Fruit fly (Drosophila melanogaster) whole organism, embryonic: ENCODE measurements around the gene chif.

ENCODE experiments used
- Abd-B ChIP-seq: fragments of 200-800 bp; sonication (Bioruptor generic); optimal IDR thresholded peaks from 2 replicates; lab custom pipeline; 2018; ENCODE audit warnings: missing biosample characterization, mild to moderate bottlenecking, missing genetic modification characterization, moderate library complexity
- Ada2b ChIP-seq: fragments of 200-800 bp; sonication (Bioruptor generic); IDR thresholded peaks from 2 replicates; pipeline ENCODE4 v1.3.6; 2022; ENCODE audit warnings: missing biosample characterization, missing genetic modification characterization
- Antp ChIP-seq: fragments of 200-800 bp; sonication (Bioruptor generic); optimal IDR thresholded peaks from 3 replicates; lab custom pipeline; 2016; ENCODE audit warnings: missing biosample characterization, missing genetic modification characterization
- Bdp1 ChIP-seq: fragments of 200-800 bp; sonication (Bioruptor generic); optimal IDR thresholded peaks from 3 replicates; lab custom pipeline; 2016; ENCODE audit warnings: missing biosample characterization, missing genetic modification characterization
- CG11504 ChIP-seq: fragments of 200-800 bp; sonication (Bioruptor generic); optimal IDR thresholded peaks from 3 replicates; lab custom pipeline; 2019; ENCODE audit warnings: missing biosample characterization, mild to moderate bottlenecking, missing genetic modification characterization, moderate library complexity
- CG12155 ChIP-seq: fragments of 200-800 bp; sonication (Bioruptor generic); optimal IDR thresholded peaks from 3 replicates; lab custom pipeline; 2016; ENCODE audit warnings: missing biosample characterization, missing genetic modification characterization
- CG12299 ChIP-seq: fragments of 200-800 bp; sonication (Bioruptor generic); optimal IDR thresholded peaks from 2 replicates; lab custom pipeline; 2018; ENCODE audit warnings: missing biosample characterization, mild to moderate bottlenecking, missing genetic modification characterization
- CG13287 ChIP-seq: fragments of 200-800 bp; sonication (Bioruptor generic); IDR thresholded peaks from 2 replicates; pipeline ENCODE4 v1.3.6; 2022; ENCODE audit warnings: missing biosample characterization, missing genetic modification characterization; ENCODE audit not compliant: partially characterized antibody
- CG14710 ChIP-seq: fragments of 200-800 bp; sonication (Bioruptor generic); optimal IDR thresholded peaks from 3 replicates; lab custom pipeline; 2019; ENCODE audit warnings: missing biosample characterization, mild to moderate bottlenecking, missing genetic modification characterization, moderate library complexity
- CG15514 ChIP-seq: fragments of 200-800 bp; sonication (Bioruptor generic); optimal IDR thresholded peaks from 3 replicates; lab custom pipeline; 2017; ENCODE audit warnings: missing biosample characterization, missing genetic modification characterization, mild to moderate bottlenecking, moderate library complexity, missing genetic modification reagents
- CG30020 ChIP-seq: fragments of 200-800 bp; optimal IDR thresholded peaks from 2 replicates; lab custom pipeline; 2019; ENCODE audit warnings: missing biosample characterization, mild to moderate bottlenecking, missing genetic modification characterization, moderate library complexity
- CG32532 ChIP-seq: fragments of 200-800 bp; sonication (Bioruptor generic); IDR thresholded peaks from 2 replicates; pipeline ENCODE4 v1.3.6; 2022; ENCODE audit warnings: missing biosample characterization, missing genetic modification characterization
- CG34376 ChIP-seq: fragments of 200-800 bp; sonication (Bioruptor generic); optimal IDR thresholded peaks from 2 replicates; lab custom pipeline; 2018; ENCODE audit warnings: missing biosample characterization, mild to moderate bottlenecking, missing genetic modification characterization
- CG3847 ChIP-seq: fragments of 200-800 bp; sonication (Bioruptor generic); IDR thresholded peaks from 2 replicates; pipeline ENCODE4 v1.3.6; 2022; ENCODE audit warnings: missing biosample characterization, missing genetic modification characterization
- CG4424 ChIP-seq: fragments of 200-800 bp; sonication (Bioruptor generic); optimal IDR thresholded peaks from 3 replicates; lab custom pipeline; 2016; ENCODE audit warnings: missing biosample characterization, missing genetic modification characterization
- CG4617 ChIP-seq: fragments of 200-800 bp; sonication (Bioruptor generic); optimal IDR thresholded peaks from 3 replicates; lab custom pipeline; 2016; ENCODE audit warnings: missing biosample characterization, missing genetic modification characterization, borderline replicate concordance
- CG5245 ChIP-seq: fragments of 200-800 bp; sonication (Bioruptor generic); optimal IDR thresholded peaks from 3 replicates; lab custom pipeline; 2016; ENCODE audit warnings: missing biosample characterization, missing genetic modification characterization
- CG7271 ChIP-seq: fragments of 200-800 bp; sonication (Bioruptor generic); optimal IDR thresholded peaks from 2 replicates; lab custom pipeline; 2018; ENCODE audit warnings: missing biosample characterization, mild to moderate bottlenecking, missing genetic modification characterization, moderate library complexity
- CG8924 ChIP-seq: fragments of 200-800 bp; optimal IDR thresholded peaks from 3 replicates; lab custom pipeline; 2019; ENCODE audit warnings: missing biosample characterization, mild to moderate bottlenecking, missing genetic modification characterization, moderate library complexity
- CG9727 ChIP-seq: fragments of 200-800 bp; sonication (Bioruptor generic); optimal IDR thresholded peaks from 3 replicates; lab custom pipeline; 2017; ENCODE audit warnings: missing biosample characterization, mild to moderate bottlenecking, missing genetic modification characterization
- Camta ChIP-seq: fragments of 200-800 bp; sonication (Bioruptor generic); optimal IDR thresholded peaks from 2 replicates; lab custom pipeline; 2016; ENCODE audit warnings: missing biosample characterization, missing genetic modification characterization
- Chrac-16 ChIP-seq: fragments of 200-800 bp; sonication (Bioruptor generic); optimal IDR thresholded peaks from 3 replicates; lab custom pipeline; 2016; ENCODE audit warnings: missing biosample characterization, missing genetic modification characterization
- Dbx ChIP-seq: fragments of 200-800 bp; sonication (Bioruptor generic); IDR thresholded peaks from 3 replicates; pipeline ENCODE4 v1.3.6; 2022; ENCODE audit warnings: missing biosample characterization, missing genetic modification characterization
- Dip3 ChIP-seq: fragments of 200-800 bp; sonication (Bioruptor generic); optimal IDR thresholded peaks from 3 replicates; lab custom pipeline; 2016; ENCODE audit warnings: missing biosample characterization, missing genetic modification characterization
- Eip74EF ChIP-seq, 2 experiments: fragments of 200-800 bp in 1 of 2; fragments of >200 bp in 1 of 2; sonication (Bioruptor generic) in 1 of 2; optimal IDR thresholded peaks; 2 replicates each; lab custom pipeline; 2017 to 2019; ENCODE audit warnings: missing biosample characterization in 2 of 2, missing genetic modification characterization in 2 of 2, mild to moderate bottlenecking in 1 of 2, moderate library complexity in 1 of 2
- Elba2 ChIP-seq: fragments of 200-800 bp; sonication (Bioruptor generic); optimal IDR thresholded peaks from 3 replicates; lab custom pipeline; 2016; ENCODE audit warnings: missing biosample characterization, missing genetic modification characterization
- Ets65A ChIP-seq: fragments of 200-800 bp; sonication (Bioruptor generic); peaks from one replicate; lab custom pipeline; 2016; ENCODE audit warnings: missing biosample characterization, missing genetic modification characterization
- Ets97D ChIP-seq: fragments of 200-800 bp; sonication (Bioruptor generic); optimal IDR thresholded peaks from 3 replicates; lab custom pipeline; 2016; ENCODE audit warnings: missing biosample characterization, missing genetic modification characterization
- Hmr ChIP-seq: fragments of 200-800 bp; sonication (Bioruptor generic); optimal IDR thresholded peaks from 3 replicates; lab custom pipeline; 2017; ENCODE audit warnings: mild to moderate bottlenecking, missing biosample characterization, missing genetic modification reagents, missing genetic modification characterization
- Hr3 ChIP-seq: fragments of 200-800 bp; sonication (Bioruptor generic); optimal IDR thresholded peaks from 3 replicates; lab custom pipeline; 2016; ENCODE audit warnings: missing biosample characterization, missing genetic modification characterization
- Lhr ChIP-seq: fragments of 200-800 bp; sonication (Bioruptor generic); optimal IDR thresholded peaks from 3 replicates; lab custom pipeline; 2017; ENCODE audit warnings: mild to moderate bottlenecking, missing biosample characterization, missing genetic modification reagents, missing genetic modification characterization
- Mad ChIP-seq: fragments of 200-800 bp; sonication (Bioruptor generic); optimal IDR thresholded peaks from 2 replicates; lab custom pipeline; 2016; ENCODE audit warnings: missing biosample characterization, missing genetic modification characterization
- Med ChIP-seq: fragments of 200-800 bp; sonication (Bioruptor generic); peaks from one replicate; lab custom pipeline; 2016; ENCODE audit warnings: missing biosample characterization, missing genetic modification characterization, mild to moderate bottlenecking, inconsistent platforms, moderate library complexity
- Pdp1 ChIP-seq, 2 experiments: fragments of 200-800 bp; sonication (Bioruptor generic); optimal IDR thresholded peaks; 3 replicates each; lab custom pipeline; 2016; ENCODE audit warnings: missing biosample characterization in 2 of 2, missing genetic modification characterization in 2 of 2, mild to moderate bottlenecking in 1 of 2, moderate library complexity in 1 of 2
- Sin3A ChIP-seq: fragments of >200 bp; optimal IDR thresholded peaks from 2 replicates; lab custom pipeline; 2018
- Sry-δ ChIP-seq: fragments of 200-800 bp; sonication (Bioruptor generic); optimal IDR thresholded peaks from 2 replicates; lab custom pipeline; 2016; ENCODE audit warnings: missing biosample characterization, missing genetic modification characterization
- Trl ChIP-seq, 3 experiments: fragments of >200 bp in 2 of 3; fragments of 200-800 bp in 1 of 3; sonication (Bioruptor generic) in 1 of 3; optimal IDR thresholded peaks; 2 replicates in 1 of 3; 3 replicates in 2 of 3; lab custom pipeline; 2016 to 2017; ENCODE audit warnings: missing biosample characterization in 1 of 3, missing genetic modification characterization in 1 of 3
- Xrp1 ChIP-seq: fragments of 200-800 bp; sonication (Bioruptor generic); IDR thresholded peaks from 2 replicates; pipeline ENCODE4 v1.3.6; 2022; ENCODE audit warnings: missing biosample characterization, missing genetic modification characterization
- az2 ChIP-seq: fragments of 200-800 bp; sonication (Bioruptor generic); optimal IDR thresholded peaks from 3 replicates; lab custom pipeline; 2016; ENCODE audit warnings: missing biosample characterization, missing genetic modification characterization
- bigmax ChIP-seq: fragments of 200-800 bp; sonication (Bioruptor generic); optimal IDR thresholded peaks from 2 replicates; lab custom pipeline; 2018; ENCODE audit warnings: missing biosample characterization, mild to moderate bottlenecking, missing genetic modification characterization
- crp ChIP-seq, 2 experiments: fragments of 200-800 bp; sonication (Bioruptor generic); optimal IDR thresholded peaks; 2 replicates in 1 of 2; 3 replicates in 1 of 2; lab custom pipeline; 2017; ENCODE audit warnings: missing biosample characterization in 2 of 2, missing genetic modification characterization in 2 of 2, mild to moderate bottlenecking in 1 of 2, moderate library complexity in 1 of 2
- fru ChIP-seq: fragments of >200 bp; optimal IDR thresholded peaks from 2 replicates; lab custom pipeline; 2017
- ftz-f1 ChIP-seq: fragments of 200-800 bp; sonication (Bioruptor generic); optimal IDR thresholded peaks from 2 replicates; lab custom pipeline; 2016; ENCODE audit warnings: missing biosample characterization, missing genetic modification characterization
- hkb ChIP-seq, 2 experiments: fragments of 200-800 bp in 1 of 2; fragments of >200 bp in 1 of 2; sonication (Bioruptor generic) in 1 of 2; IDR thresholded peaks in 1 of 2; optimal IDR thresholded peaks in 1 of 2; 2 replicates each; pipeline versions ENCODE4 v1.3.6 to Lab custom; 2017 to 2022; ENCODE audit warnings: missing biosample characterization in 1 of 2, missing genetic modification characterization in 1 of 2
- insv ChIP-seq, 2 experiments: fragments of 200-800 bp; sonication (Bioruptor generic); optimal IDR thresholded peaks; 3 replicates each; lab custom pipeline; 2016 to 2018; ENCODE audit warnings: missing biosample characterization in 2 of 2, missing genetic modification characterization in 2 of 2
- lbe ChIP-seq: fragments of 200-800 bp; sonication (Bioruptor generic); optimal IDR thresholded peaks from 2 replicates; lab custom pipeline; 2016; ENCODE audit warnings: missing biosample characterization, mild to moderate bottlenecking, missing genetic modification characterization
- schlank ChIP-seq: fragments of 200-800 bp; sonication (Bioruptor generic); optimal IDR thresholded peaks from 2 replicates; lab custom pipeline; 2018; ENCODE audit warnings: missing biosample characterization, mild to moderate bottlenecking, missing genetic modification characterization
- seq ChIP-seq: fragments of 200-800 bp; sonication (Bioruptor generic); IDR thresholded peaks from 2 replicates; pipeline ENCODE4 v1.3.6; 2022; ENCODE audit warnings: missing biosample characterization, missing genetic modification characterization

chif gene

dm6 chr2L:16315027-16315426 lies 37.4 kb downstream of the chif start (continued):
- TF ChIP-seq schlank (tag; lab: Kevin White, UChicago) (peak; percentile 31), Abd-B (GFP tag; lab: Kevin White, UChicago) (no peak), CG7271 (tag; lab: Kevin White, UChicago) (no peak), hkb (optimal IDR thresholded peaks at IDR 0.05; lab: Kevin White, UChicago) (no peak), hkb (GFP tag; IDR thresholded peaks at IDR 0.05; lab: Robert Waterston, UW) (peak; percentile 25; the same call in 1 of the 2 replicates), Eip74EF (GFP tag; optimal IDR thresholded peaks at IDR 0.05; lab: Kevin White, UChicago) (peak in 1 of 2 experiments; percentile 37), Antp (GFP tag; lab: Kevin White, UChicago) (no peak), Pdp1 (GFP tag; optimal IDR thresholded peaks at IDR 0.05; lab: Kevin White, UChicago) (peak in 1 of 2 experiments; percentile 97), Med (GFP tag; lab: Kevin White, UChicago) (peak; percentile 75), CG12299 (tag; lab: Kevin White, UChicago) (peak; percentile 0), CG30020 (tag; lab: Kevin White, UChicago) (no peak), Hmr (GFP tag; lab: Kevin White, UChicago) (peak; percentile 41), az2 (GFP tag; lab: Kevin White, UChicago) (no peak), CG14710 (tag; lab: Kevin White, UChicago) (no peak), Dbx (GFP tag; lab: Robert Waterston, UW) (0 out of 3 replicates have a peak, but pooled peaks have one; percentile 43)

DNA sequence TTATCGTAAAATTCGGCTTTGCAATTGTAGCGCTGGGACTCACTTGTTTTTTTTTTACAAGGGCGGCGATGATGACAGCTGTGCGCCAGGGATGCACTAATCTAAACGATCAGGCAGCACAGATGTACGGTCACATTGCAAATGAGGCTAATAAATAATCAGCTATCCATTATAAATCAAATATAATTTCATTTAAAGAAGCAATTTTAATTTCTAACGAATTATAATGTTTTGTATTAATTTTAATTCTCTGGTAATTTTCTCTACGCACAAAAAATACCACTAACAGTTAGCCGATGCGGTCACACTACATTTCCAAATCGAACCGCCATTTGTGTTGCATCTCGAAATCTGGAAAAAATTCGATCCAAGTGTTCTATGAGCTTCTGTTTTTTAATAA lies 41.8 kb downstream of the chif start, which contains the start of the genes cni and fzy:
Gene cni, minus strand, starts transcription at position 79 of the 400 bp plus-strand sequence.
Gene fzy, plus strand, starts transcription at position 309 of the 400 bp plus-strand sequence.
- TF ChIP-seq fru (lab: Kevin White, UChicago) (no peak), CG15514 (GFP tag; lab: Kevin White, UChicago) (peak; percentile 64), Ets97D (GFP tag; lab: Kevin White, UChicago) (peak; percentile 73), Mad (peak; percentile 9), CG13287 (GFP tag; lab: Robert Waterston, UW) (peak; percentile 49; the same call in 1 of the 2 replicates), CG32532 (GFP tag; lab: Robert Waterston, UW) (0 out of 2 replicates have a peak, but pooled peaks have one; percentile 15), Sry-δ (GFP tag; lab: Kevin White, UChicago) (peak; percentile 53), CG4424 (GFP tag; lab: Kevin White, UChicago) (peak; percentile 42), CG8924 (tag; lab: Kevin White, UChicago) (peak; percentile 35), bigmax (GFP tag; lab: Kevin White, UChicago) (no peak), Med (GFP tag; lab: Kevin White, UChicago) (peak; percentile 10), Trl (optimal IDR thresholded peaks at IDR 0.05; lab: Kevin White, UChicago) (no peak), Trl (GFP tag; optimal IDR thresholded peaks at IDR 0.05; lab: Kevin White, UChicago) (no peak), CG7271 (tag; lab: Kevin White, UChicago) (no peak), CG9727 (GFP tag; lab: Kevin White, UChicago) (peak; percentile 44), insv (GFP tag; optimal IDR thresholded peaks at IDR 0.05; lab: Kevin White, UChicago) (peak in 1 of 2 experiments; percentile 28), Dip3 (GFP tag; lab: Kevin White, UChicago) (no peak), Bdp1 (GFP tag; lab: Kevin White, UChicago) (peak; percentile 21), CG30020 (tag; lab: Kevin White, UChicago) (peak; percentile 58), CG34376 (GFP tag; lab: Kevin White, UChicago) (peak; percentile 16), ftz-f1 (GFP tag; lab: Kevin White, UChicago) (peak; percentile 93), CG12155 (GFP tag; lab: Kevin White, UChicago) (peak; percentile 37), CG5245 (peak; percentile 15), Camta (GFP tag; lab: Kevin White, UChicago) (peak; percentile 22), CG3847 (GFP tag; lab: Robert Waterston, UW) (peak; percentile 78), lbe (GFP tag; lab: Kevin White, UChicago) (peak; percentile 52), Ets65A (GFP tag; lab: Kevin White, UChicago) (peak; percentile 82), Hr3 (peak; percentile 27), seq (GFP tag; lab: Robert Waterston, UW) (no peak), Chrac-16 (GFP tag; lab: Kevin White, UChicago) (peak; percentile 18), Lhr (GFP tag; lab: Kevin White, UChicago) (peak; percentile 59), Ada2b (0 out of 2 replicates have a peak, but pooled peaks have one; percentile 16), crp (GFP tag; optimal IDR thresholded peaks at IDR 0.05; lab: Kevin White, UChicago) (peak; percentile 89 to 97), CG11504 (tag; lab: Kevin White, UChicago) (no peak), CG4617 (peak; percentile 70), Xrp1 (GFP tag; lab: Robert Waterston, UW) (peak; percentile 35; the same call in 1 of the 2 replicates), Sin3A (lab: Kevin White, UChicago) (peak; percentile 86), Elba2 (peak; percentile 18)
